Worm (Caenorhabditis elegans) whole organism, young adult: ENCODE results near the gene glb-7.

Source experiments
- ceh-79 ChIP-seq: sonication (generic microtip); optimal IDR thresholded peaks from 2 replicates; lab custom pipeline; 2017; ENCODE audit warnings: mild to moderate bottlenecking, missing genetic modification characterization, missing compliant biosample characterization
- egl-44 ChIP-seq: fragments of 200-800 bp; sonication (Bioruptor generic); IDR thresholded peaks from 2 replicates; pipeline ENCODE4 v1.3.6; 2022; ENCODE audit warnings: missing genetic modification reagents, missing genetic modification characterization, missing compliant biosample characterization
- lin-35 ChIP-seq, 3 experiments: fragments of 150-350 bp in 2 of 3; sonication (generic microtip) in 1 of 3; optimal IDR thresholded peaks; 2 replicates each; lab custom pipeline; 2014 to 2018; ENCODE audit warnings: missing biosample characterization in 3 of 3, missing genetic modification characterization in 3 of 3, missing genetic modification reagents in 3 of 3
- zfh-2 ChIP-seq: fragments of 200-800 bp; sonication (Bioruptor generic); conservative IDR thresholded peaks from 2 replicates; pipeline ENCODE4 v1.3.6; 2022; ENCODE audit warnings: missing genetic modification reagents, missing genetic modification characterization, missing compliant biosample characterization

- no peak for TF ChIP-seq ceh-79 (tag; lab: Kevin White, UChicago)
- no peak for TF ChIP-seq lin-35 (GFP tag; optimal IDR thresholded peaks at IDR 0.05; lab: Kevin White, UChicago)
- no peak for TF ChIP-seq egl-44 (GFP tag; lab: Robert Waterston, UW)
- no peak for TF ChIP-seq zfh-2
Measured at ce11 chrIV:2122488-2122887, at the start of gene glb-7.
